Fruit fly (Drosophila melanogaster): ENCODE data around the gene CIA30.
A peak's percentile ranks its signal among the peaks of the same experiment; 100 is the strongest.

Gene CIA30

DNA sequence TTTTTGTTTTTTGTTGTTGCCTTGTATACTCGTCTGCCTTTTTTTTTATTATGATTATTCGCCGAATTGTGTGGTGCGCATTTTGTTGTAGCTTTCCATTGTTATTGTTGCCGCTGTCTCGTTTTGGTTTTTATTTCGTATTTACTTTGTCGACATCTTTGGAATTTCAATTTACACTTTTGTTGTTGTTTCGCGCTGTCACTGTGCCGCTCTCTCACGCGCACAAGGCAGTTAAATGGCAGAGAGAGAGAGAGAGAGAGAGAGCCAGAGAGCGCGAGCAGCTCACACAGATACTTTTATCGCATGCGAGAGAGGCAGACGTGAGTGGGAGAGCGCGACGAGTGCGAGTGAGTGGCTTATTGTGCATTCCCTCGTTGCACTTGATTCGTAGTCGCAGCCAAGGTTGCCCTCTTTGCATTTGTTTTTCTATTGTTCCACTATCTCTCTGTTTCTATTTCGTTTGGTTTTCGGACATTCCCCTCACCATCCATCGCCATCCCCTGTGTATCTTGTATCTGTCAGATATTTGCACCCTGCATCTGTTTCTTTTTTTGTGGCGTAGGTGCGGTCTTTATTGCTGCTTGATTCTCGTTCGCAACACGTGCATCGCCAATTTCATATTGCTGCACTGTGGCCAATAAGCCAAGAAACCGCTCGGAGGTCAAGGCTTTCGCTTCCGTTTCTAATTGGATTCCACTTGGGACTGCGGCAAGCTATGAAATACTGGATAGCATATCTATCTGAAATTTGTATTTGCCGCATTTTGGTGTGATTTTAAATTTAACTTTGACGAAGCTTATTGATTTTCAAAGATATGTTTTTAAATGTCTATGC is 37.8 kb downstream of the CIA30 start:
- TF ChIP-seq dmrt93B (GFP tag; optimal IDR thresholded peaks at IDR 0.05), result no peak
- TF ChIP-seq rgr (GFP tag; optimal IDR thresholded peaks at IDR 0.05), result peak; percentile 24
- peak; percentile 10 for TF ChIP-seq h (GFP tag; optimal IDR thresholded peaks at IDR 0.05)
- TF ChIP-seq Dfd (GFP tag; optimal IDR thresholded peaks at IDR 0.05), result no peak
- TF ChIP-seq usp (GFP tag; optimal IDR thresholded peaks at IDR 0.05), result no peak
- TF ChIP-seq Vsx2 (GFP tag; optimal IDR thresholded peaks at IDR 0.05; ENCODE audit: partially characterized antibody), result peak; percentile 98
- no peak for TF ChIP-seq fru (GFP tag; optimal IDR thresholded peaks at IDR 0.05)
- TF ChIP-seq brk (GFP tag; optimal IDR thresholded peaks at IDR 0.05), result peak; percentile 15
- no peak for TF ChIP-seq Jra (GFP tag; optimal IDR thresholded peaks at IDR 0.05)
- TF ChIP-seq OdsH (GFP tag; optimal IDR thresholded peaks at IDR 0.05), result peak; percentile 9
- TF ChIP-seq Mio (GFP tag; optimal IDR thresholded peaks at IDR 0.05), result no peak
- TF ChIP-seq CG32264 (GFP tag; optimal IDR thresholded peaks at IDR 0.05), result peak; percentile 49
- TF ChIP-seq Dif (GFP tag; optimal IDR thresholded peaks at IDR 0.05; ENCODE audit: partially characterized antibody), result peak; percentile 100
- TF ChIP-seq Sp1 (GFP tag; optimal IDR thresholded peaks at IDR 0.05), result no peak
- no peak for TF ChIP-seq HLH106 (tag; optimal IDR thresholded peaks at IDR 0.05)
- TF ChIP-seq tai (GFP tag; optimal IDR thresholded peaks at IDR 0.05), result no peak
- TF ChIP-seq lola (GFP tag; optimal IDR thresholded peaks at IDR 0.05), result no peak
- no peak for TF ChIP-seq Hr78 (GFP tag; optimal IDR thresholded peaks at IDR 0.05)
- peak; percentile 98 to 99 for TF ChIP-seq dl (GFP tag; optimal IDR thresholded peaks at IDR 0.05; ENCODE audit: insufficient read depth in 1 of 2, partially characterized antibody in 2 of 2)
- TF ChIP-seq sv (GFP tag; optimal IDR thresholded peaks at IDR 0.05), result no peak
- peak; percentile 62 for TF ChIP-seq Hr83 (GFP tag; optimal IDR thresholded peaks at IDR 0.05; ENCODE audit: poor library complexity, severe bottlenecking)
- peak; percentile 45 for TF ChIP-seq sage (GFP tag; optimal IDR thresholded peaks at IDR 0.05)
- no peak for TF ChIP-seq br (GFP tag; optimal IDR thresholded peaks at IDR 0.05)
- no peak for TF ChIP-seq GATAd (GFP tag; optimal IDR thresholded peaks at IDR 0.05)
- TF ChIP-seq Abd-B (GFP tag; optimal IDR thresholded peaks at IDR 0.05), result no peak
- no peak for TF ChIP-seq dsf (GFP tag; optimal IDR thresholded peaks at IDR 0.05; ENCODE audit: borderline replicate concordance)
- TF ChIP-seq psq (GFP tag; optimal IDR thresholded peaks at IDR 0.05), result peak; percentile 81
- TF ChIP-seq Rel (GFP tag; optimal IDR thresholded peaks at IDR 0.05), result peak; percentile 43
- peak; percentile 70 for TF ChIP-seq Rel (tag; optimal IDR thresholded peaks at IDR 0.05)
- TF ChIP-seq CrebA (GFP tag; optimal IDR thresholded peaks at IDR 0.05; ENCODE audit: borderline replicate concordance), result peak; percentile 82
- TF ChIP-seq woc (GFP tag; optimal IDR thresholded peaks at IDR 0.05), result no peak
- no peak for TF ChIP-seq pan (optimal IDR thresholded peaks at IDR 0.05)
- no peak for TF ChIP-seq CG9705 (GFP tag; optimal IDR thresholded peaks at IDR 0.05)
- TF ChIP-seq foxo (GFP tag; optimal IDR thresholded peaks at IDR 0.05), result no peak
- no peak for TF ChIP-seq N (GFP tag; optimal IDR thresholded peaks at IDR 0.05)
- no peak for TF ChIP-seq Myc (optimal IDR thresholded peaks at IDR 0.05)
- peak; percentile 54 for TF ChIP-seq jim (GFP tag; optimal IDR thresholded peaks at IDR 0.05)
- TF ChIP-seq Hnf4 (GFP tag; optimal IDR thresholded peaks at IDR 0.05), result no peak
- no peak for TF ChIP-seq ey (GFP tag; optimal IDR thresholded peaks at IDR 0.05)

- TF ChIP-seq HLH106 (tag; optimal IDR thresholded peaks at IDR 0.05) (no peak), Rel (GFP tag; optimal IDR thresholded peaks at IDR 0.05) (no peak), Rel (tag; optimal IDR thresholded peaks at IDR 0.05) (peak; percentile 98), h (GFP tag; optimal IDR thresholded peaks at IDR 0.05) (peak; percentile 63), Dfd (GFP tag; optimal IDR thresholded peaks at IDR 0.05) (no peak), psq (GFP tag; optimal IDR thresholded peaks at IDR 0.05) (no peak), ey (GFP tag; optimal IDR thresholded peaks at IDR 0.05) (no peak), Hr83 (GFP tag; optimal IDR thresholded peaks at IDR 0.05; ENCODE audit: poor library complexity, severe bottlenecking) (no peak), foxo (GFP tag; optimal IDR thresholded peaks at IDR 0.05) (peak in 1 of 2 experiments; percentile 9)
Observed at dm6 chr3R:29775755-29776686, 39.3 kb downstream of the CIA30 start.

All from whole organism, wandering third instar larva.